Worm (Caenorhabditis elegans) whole organism, young adult: ENCODE measurements around the gene rpl-29.

Experiments
- C17E4.6 ChIP-seq: fragments of 200-800 bp; sonication (Bioruptor generic); IDR thresholded peaks from 2 replicates; pipeline ENCODE4 v1.3.6; 2022; ENCODE audit warnings: missing genetic modification reagents, missing genetic modification characterization, missing compliant biosample characterization
- D2030.7 ChIP-seq: fragments of 200-800 bp; sonication (Bioruptor generic); IDR thresholded peaks from 2 replicates; pipeline ENCODE4 v1.3.6; 2022; ENCODE audit warnings: missing genetic modification reagents, missing genetic modification characterization, missing compliant biosample characterization
- F10E7.11 ChIP-seq: sonication (generic microtip); optimal IDR thresholded peaks from 2 replicates; lab custom pipeline; 2017; ENCODE audit warnings: mild to moderate bottlenecking, missing genetic modification characterization, moderate library complexity, missing compliant biosample characterization
- F33H1.4 ChIP-seq: fragments of 200-800 bp; sonication (Bioruptor generic); IDR thresholded peaks from 2 replicates; pipeline ENCODE4 v1.3.6; 2022; ENCODE audit warnings: missing genetic modification reagents, missing genetic modification characterization, missing compliant biosample characterization
- F49E8.2 ChIP-seq: sonication (generic microtip); optimal IDR thresholded peaks from 3 replicates; lab custom pipeline; 2017; ENCODE audit warnings: missing genetic modification characterization, mild to moderate bottlenecking, missing compliant biosample characterization, antibody characterized with exemption, moderate library complexity; ENCODE audit not compliant: insufficient read depth
- K11D2.4 ChIP-seq: fragments of 200-800 bp; sonication (Bioruptor generic); IDR thresholded peaks from 2 replicates; pipeline ENCODE4 v1.3.6; 2022; ENCODE audit warnings: missing genetic modification reagents, missing genetic modification characterization, missing compliant biosample characterization
- aptf-2 ChIP-seq: fragments of 200-800 bp; sonication (Bioruptor generic); conservative IDR thresholded peaks from 2 replicates; pipeline ENCODE4 v1.3.6; 2022; ENCODE audit warnings: missing genetic modification reagents, missing genetic modification characterization, missing compliant biosample characterization
- attf-6 ChIP-seq: fragments of 200-800 bp; sonication (Bioruptor generic); IDR thresholded peaks from 2 replicates; pipeline ENCODE4 v1.3.6; 2022; ENCODE audit warnings: missing genetic modification reagents, missing genetic modification characterization, missing compliant biosample characterization
- ceh-40 ChIP-seq: fragments of 200-800 bp; sonication (Bioruptor generic); IDR thresholded peaks from 2 replicates; pipeline ENCODE4 v1.3.6; 2022; ENCODE audit warnings: missing genetic modification characterization, missing compliant biosample characterization
- dox-1 ChIP-seq: fragments of 200-800 bp; sonication (Bioruptor generic); IDR thresholded peaks from 2 replicates; pipeline ENCODE4 v1.3.6; 2022; ENCODE audit warnings: missing genetic modification reagents, missing genetic modification characterization, missing compliant biosample characterization
- dpff-1 ChIP-seq: sonication (generic microtip); optimal IDR thresholded peaks from 2 replicates; lab custom pipeline; 2017; ENCODE audit warnings: mild to moderate bottlenecking, missing genetic modification characterization, missing compliant biosample characterization
- dpl-1 ChIP-seq: fragments of 150-350 bp; optimal IDR thresholded peaks from 2 replicates; lab custom pipeline; 2014; ENCODE audit warnings: missing biosample characterization, missing genetic modification reagents, missing genetic modification characterization
- egrh-3 ChIP-seq: fragments of 200-800 bp; sonication (Bioruptor generic); IDR thresholded peaks from 2 replicates; pipeline ENCODE4 v1.3.6; 2022; ENCODE audit warnings: missing genetic modification reagents, missing genetic modification characterization, missing compliant biosample characterization
- him-1 ChIP-seq: sonication (generic microtip); optimal IDR thresholded peaks from 2 replicates; lab custom pipeline; 2016; ENCODE audit warnings: missing genotype, missing genetic modification reagents, missing genetic modification characterization, missing compliant biosample characterization
- hlh-12 ChIP-seq: sonication (generic microtip); optimal IDR thresholded peaks from 2 replicates; lab custom pipeline; 2016; ENCODE audit warnings: missing genetic modification characterization, missing compliant biosample characterization
- hmg-1.2 ChIP-seq: fragments of 200-800 bp; sonication (Bioruptor generic); IDR thresholded peaks from 2 replicates; pipeline ENCODE4 v1.3.6; 2022; ENCODE audit warnings: missing genetic modification reagents, missing genetic modification characterization, missing compliant biosample characterization
- hsf-1 ChIP-seq: fragments of 200-800 bp; sonication (Bioruptor generic); IDR thresholded peaks from 2 replicates; pipeline ENCODE4 v1.3.6; 2022; ENCODE audit warnings: missing genetic modification reagents, missing genetic modification characterization, missing compliant biosample characterization
- lsl-1 ChIP-seq: fragments of 200-800 bp; sonication (Bioruptor generic); optimal IDR thresholded peaks from 2 replicates; lab custom pipeline; 2018; ENCODE audit warnings: mild to moderate bottlenecking, missing genetic modification characterization, moderate library complexity, missing compliant biosample characterization
- madf-6 ChIP-seq: fragments of 200-800 bp; sonication (Bioruptor generic); IDR thresholded peaks from 2 replicates; pipeline ENCODE4 v1.3.6; 2022; ENCODE audit warnings: missing genetic modification reagents, missing genetic modification characterization, missing compliant biosample characterization
- mcd-1 ChIP-seq: fragments of 200-800 bp; sonication (Bioruptor generic); IDR thresholded peaks from 2 replicates; pipeline ENCODE4 v1.3.6; 2022; ENCODE audit warnings: missing genetic modification reagents, missing genetic modification characterization, missing compliant biosample characterization
- mel-28 ChIP-seq: sonication (generic microtip); optimal IDR thresholded peaks from 2 replicates; lab custom pipeline; 2016; ENCODE audit warnings: borderline replicate concordance, mild to moderate bottlenecking, missing genetic modification characterization, missing compliant biosample characterization
- mxl-1 ChIP-seq: sonication (generic microtip); optimal IDR thresholded peaks from 2 replicates; lab custom pipeline; 2016; ENCODE audit warnings: missing genetic modification characterization, missing compliant biosample characterization
- pbrm-1 ChIP-seq: fragments of 200-800 bp; sonication (Bioruptor generic); IDR thresholded peaks from 2 replicates; pipeline ENCODE4 v1.3.6; 2022; ENCODE audit warnings: missing genetic modification reagents, missing genetic modification characterization, missing compliant biosample characterization
- snpc-1.1 ChIP-seq: sonication (generic microtip); optimal IDR thresholded peaks from 2 replicates; lab custom pipeline; 2017; ENCODE audit warnings: missing genetic modification characterization, mild to moderate bottlenecking, missing compliant biosample characterization, antibody characterized with exemption, moderate library complexity, missing genotype, missing genetic modification reagents; ENCODE audit not compliant: insufficient read depth
- snpc-3.4 ChIP-seq: sonication (generic microtip); optimal IDR thresholded peaks from 2 replicates; lab custom pipeline; 2017; ENCODE audit warnings: missing genetic modification characterization, mild to moderate bottlenecking, missing compliant biosample characterization, antibody characterized with exemption, moderate library complexity, missing genotype, missing genetic modification reagents
- snpc-4 ChIP-seq, 5 experiments: fragments of 150-350 bp in 1 of 5; sonication (generic microtip) in 4 of 5; optimal IDR thresholded peaks; 2 replicates each; lab custom pipeline; 2014 to 2018; ENCODE audit warnings: missing genetic modification characterization in 5 of 5, missing biosample characterization in 3 of 5, antibody characterized with exemption in 2 of 5, mild to moderate bottlenecking in 2 of 5, missing compliant biosample characterization in 2 of 5, missing genotype in 2 of 5, moderate library complexity in 2 of 5, missing genetic modification reagents in 1 of 5
- tbp1 ChIP-seq: fragments of 200-800 bp; sonication (Bioruptor generic); optimal IDR thresholded peaks from 2 replicates; lab custom pipeline; 2018; ENCODE audit warnings: mild to moderate bottlenecking, missing genetic modification characterization, missing compliant biosample characterization
- tlf-1 ChIP-seq: fragments of 200-800 bp; sonication (Bioruptor generic); optimal IDR thresholded peaks from 2 replicates; lab custom pipeline; 2018; ENCODE audit warnings: mild to moderate bottlenecking, missing genetic modification characterization, missing compliant biosample characterization
- ztf-22 ChIP-seq: fragments of 200-800 bp; sonication (Bioruptor generic); optimal IDR thresholded peaks from 2 replicates; lab custom pipeline; 2018; ENCODE audit warnings: mild to moderate bottlenecking, missing genetic modification characterization, moderate library complexity, missing compliant biosample characterization
- ztf-28 ChIP-seq: fragments of 200-800 bp; sonication (Bioruptor generic); IDR thresholded peaks from 2 replicates; pipeline ENCODE4 v1.3.6; 2022; ENCODE audit warnings: missing genetic modification reagents, missing genetic modification characterization, missing compliant biosample characterization
- ztf-3 ChIP-seq: fragments of 200-800 bp; sonication (Bioruptor generic); optimal IDR thresholded peaks from 2 replicates; lab custom pipeline; 2018; ENCODE audit warnings: mild to moderate bottlenecking, missing genetic modification characterization, missing compliant biosample characterization

rpl-29 gene

ce11 chrIV:13836290-13836689 lies 45.7 kb upstream of the rpl-29 start, which contains the start of gene H08M01.1:
Gene H08M01.1, minus strand, starts transcription at chrIV:13836390.
- TF ChIP-seq K11D2.4 (GFP tag; lab: Robert Waterston, UW) (no peak), him-1 (tag; lab: Kevin White, UChicago) (no peak), dpl-1 (no peak), F49E8.2 (tag; lab: Kevin White, UChicago) (no peak), hlh-12 (tag; lab: Kevin White, UChicago) (no peak), hsf-1 (GFP tag; lab: Robert Waterston, UW) (no peak), F10E7.11 (no peak), ceh-40 (GFP tag; lab: Robert Waterston, UW) (no peak), ztf-22 (GFP tag; lab: Kevin White, UChicago) (no peak), aptf-2 (no peak), ztf-28 (GFP tag; lab: Robert Waterston, UW) (no peak), dpff-1 (tag; lab: Kevin White, UChicago) (no peak), mel-28 (tag; lab: Kevin White, UChicago) (no peak), mxl-1 (tag; lab: Kevin White, UChicago) (no peak), tlf-1 (no peak), snpc-3.4 (tag; lab: Kevin White, UChicago) (no peak)

ce11 chrIV:13838296-13838695 lies 43.7 kb upstream of the rpl-29 start:
- TF ChIP-seq attf-6 (GFP tag; lab: Robert Waterston, UW) (peak; percentile 58; the same call in 1 of the 2 replicates), pbrm-1 (GFP tag; lab: Robert Waterston, UW) (no peak), snpc-3.4 (tag; lab: Kevin White, UChicago) (no peak), snpc-4 (GFP tag; optimal IDR thresholded peaks at IDR 0.05; lab: Kevin White, UChicago) (no peak), snpc-4 (tag; optimal IDR thresholded peaks at IDR 0.05; lab: Kevin White, UChicago) (peak in 1 of 4 experiments; percentile 12), ztf-3 (GFP tag; lab: Kevin White, UChicago) (no peak)

- TF ChIP-seq hsf-1 (GFP tag; lab: Robert Waterston, UW), result peak; percentile 88
- TF ChIP-seq egrh-3, result peak; percentile 67; the same call in 1 of the 2 replicates
These were observed 34.7 kb upstream of the rpl-29 start for ce11 chrIV:13847331-13847730.

ce11 chrIV:13855361-13855918 lies 26.6 kb upstream of the rpl-29 start:
- TF ChIP-seq egrh-3 (0 out of 2 replicates have a peak, but pooled peaks have one; percentile 23), hsf-1 (GFP tag; lab: Robert Waterston, UW) (0 out of 2 replicates have a peak, but pooled peaks have one; percentile 33), hmg-1.2 (GFP tag; lab: Robert Waterston, UW) (peak; percentile 91), C17E4.6 (GFP tag; lab: Robert Waterston, UW) (0 out of 2 replicates have a peak, but pooled peaks have one; percentile 33), F33H1.4 (GFP tag; lab: Robert Waterston, UW) (peak; percentile 29; the same call in 1 of the 2 replicates), madf-6 (peak; percentile 48; the same call in 1 of the 2 replicates), tbp1 (GFP tag; lab: Kevin White, UChicago) (peak; percentile 65), dox-1 (GFP tag; lab: Robert Waterston, UW) (peak; percentile 84), snpc-1.1 (tag; lab: Kevin White, UChicago) (peak; percentile 53), mcd-1 (GFP tag; lab: Robert Waterston, UW) (peak; percentile 42; the same call in 1 of the 2 replicates), D2030.7 (peak; percentile 75), pbrm-1 (GFP tag; lab: Robert Waterston, UW) (peak; percentile 63; the same call in 1 of the 2 replicates), snpc-4 (GFP tag; optimal IDR thresholded peaks at IDR 0.05; lab: Kevin White, UChicago) (peak; percentile 84), snpc-4 (tag; optimal IDR thresholded peaks at IDR 0.05; lab: Kevin White, UChicago) (peak; percentile 86 to 95 (median 88)), lsl-1 (GFP tag; lab: Kevin White, UChicago) (peak; percentile 11), attf-6 (GFP tag; lab: Robert Waterston, UW) (peak; percentile 99)
